Worm (Caenorhabditis elegans) whole organism, early embryonic: ENCODE data around the gene col-153.

ENCODE experiments used
- B0310.2 ChIP-seq: sonication (generic microtip); optimal IDR thresholded peaks from 2 replicates; lab custom pipeline; 2016; ENCODE audit warnings: mild to moderate bottlenecking, missing genetic modification characterization, missing compliant biosample characterization
- ama-1 ChIP-seq: fragments of 150-350 bp; optimal IDR thresholded peaks from 2 replicates; lab custom pipeline; 2014
- flt-1 ChIP-seq: fragments of 200-800 bp; sonication (Bioruptor generic); IDR thresholded peaks from 2 replicates; pipeline ENCODE4 v1.3.6; 2022; ENCODE audit warnings: missing genetic modification characterization, missing compliant biosample characterization

DNA sequence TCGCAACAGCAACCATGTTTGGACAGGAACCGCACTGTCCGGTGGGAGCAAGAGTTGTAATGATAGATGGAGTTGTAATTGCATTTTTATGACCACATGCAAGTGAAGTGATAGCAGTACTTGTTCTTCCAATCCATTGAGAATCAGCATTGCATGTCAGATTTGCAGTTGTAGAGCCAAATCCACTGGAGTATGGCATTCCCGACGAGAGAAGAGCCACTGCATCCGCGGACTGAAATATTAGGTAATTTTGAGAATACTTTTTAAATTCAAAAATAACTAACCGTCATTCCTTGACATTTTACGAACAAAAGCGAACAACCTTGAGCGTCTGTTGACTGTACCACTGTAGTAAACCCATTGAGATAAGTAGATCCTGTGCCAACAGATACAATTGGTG is 25.5 kb downstream of the col-153 start:
- no peak for TF ChIP-seq ama-1 (lab: Kevin White, UChicago)
- TF ChIP-seq flt-1 (GFP tag; lab: Robert Waterston, UW) = no peak
- no peak for TF ChIP-seq B0310.2 (tag; lab: Kevin White, UChicago)
